Fruit fly (Drosophila melanogaster): ENCODE measurements around the gene Tom.
A peak's percentile ranks its signal among the peaks of the same experiment; 100 is the strongest.

The Tom gene

DNA sequence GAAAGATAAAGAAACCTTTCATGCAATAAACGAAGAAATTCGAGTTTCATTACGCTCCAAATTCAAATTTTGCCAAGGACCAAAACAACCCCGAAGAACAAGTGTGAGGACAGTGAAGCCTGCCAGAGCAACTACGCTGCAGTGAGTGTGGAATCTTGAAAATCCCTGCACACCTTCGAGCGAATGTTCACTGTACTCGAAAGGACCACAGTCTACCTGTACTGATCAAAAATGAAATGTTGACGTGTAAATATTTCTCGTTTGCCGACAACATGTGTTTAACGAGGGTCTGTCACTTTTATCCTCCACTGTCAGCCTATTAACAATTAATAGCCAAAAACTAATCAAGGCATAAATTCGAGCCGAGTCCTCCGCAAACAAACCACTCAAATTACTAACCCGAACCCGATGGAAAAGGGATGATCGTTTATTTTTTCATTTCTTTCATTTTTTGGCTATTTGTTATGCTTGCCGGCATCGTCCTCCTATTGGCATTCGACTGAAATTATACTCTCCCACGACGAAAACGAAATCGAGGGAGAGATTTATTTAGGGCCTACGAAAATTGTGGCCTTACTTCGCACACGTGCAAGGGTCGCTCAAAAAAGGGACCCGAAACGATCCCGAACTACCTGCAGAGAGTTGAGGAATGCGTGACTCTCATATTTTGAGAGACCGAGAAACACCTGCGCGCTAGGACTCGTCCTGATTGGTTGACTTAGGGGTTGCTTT, 2.9 kb downstream of the Tom start:
- no peak for TF ChIP-seq CG9948 (tag; optimal IDR thresholded peaks at IDR 0.05)
- TF ChIP-seq CG8159 (tag; optimal IDR thresholded peaks at IDR 0.05), result peak; percentile 9

- TF ChIP-seq fd96Ca (GFP tag; IDR thresholded peaks at IDR 0.05) (no peak), CG32121 (GFP tag; IDR thresholded peaks at IDR 0.05) (no peak), gl (tag; optimal IDR thresholded peaks at IDR 0.05) (no peak), rn (GFP tag; IDR thresholded peaks at IDR 0.05) (no peak), CG10348 (GFP tag; IDR thresholded peaks at IDR 0.05) (no peak), CG12605 (GFP tag; IDR thresholded peaks at IDR 0.05) (no peak), D1 (tag; optimal IDR thresholded peaks at IDR 0.05) (no peak)
These were observed 3.6 kb downstream of the Tom start, which contains the start of gene Brd for dm6 chr3L:14972625-14973250. TSS of gene Brd (plus strand) at chr3L:14972667.

dm6 chr3L:14973251-14973625, 4.1 kb downstream of the Tom start:
- TF ChIP-seq Ets98B (GFP tag; IDR thresholded peaks at IDR 0.05), result no peak
- TF ChIP-seq CG12605 (GFP tag; IDR thresholded peaks at IDR 0.05), result no peak
- TF ChIP-seq gl (tag; optimal IDR thresholded peaks at IDR 0.05), result no peak
- TF ChIP-seq EcR (GFP tag; optimal IDR thresholded peaks at IDR 0.05), result peak; percentile 49

DNA sequence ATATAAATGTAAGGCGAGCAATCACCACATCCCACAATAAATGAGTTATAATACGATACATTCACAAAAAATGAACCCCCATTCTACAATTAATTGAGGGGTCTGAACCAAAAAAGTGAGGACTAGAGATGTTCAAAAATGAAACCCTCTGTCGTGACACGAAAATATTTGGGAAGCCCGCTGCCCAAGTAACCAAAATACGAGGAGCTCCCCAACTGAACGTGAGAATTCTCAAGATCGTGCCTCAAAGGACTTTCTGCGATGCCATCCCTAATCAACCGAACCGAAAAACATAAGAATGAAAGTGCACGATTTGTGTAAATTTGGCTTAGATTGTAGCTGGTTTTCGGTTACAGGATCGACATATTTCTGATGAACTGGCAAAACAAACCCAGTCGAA, 5.4 kb downstream of the Tom start, which contains the start of gene Ocho:
Gene Ocho (plus strand): TSS at position 336 of the 400 bp plus-strand sequence.
- no peak for TF ChIP-seq CG9948 (tag; optimal IDR thresholded peaks at IDR 0.05)

DNA sequence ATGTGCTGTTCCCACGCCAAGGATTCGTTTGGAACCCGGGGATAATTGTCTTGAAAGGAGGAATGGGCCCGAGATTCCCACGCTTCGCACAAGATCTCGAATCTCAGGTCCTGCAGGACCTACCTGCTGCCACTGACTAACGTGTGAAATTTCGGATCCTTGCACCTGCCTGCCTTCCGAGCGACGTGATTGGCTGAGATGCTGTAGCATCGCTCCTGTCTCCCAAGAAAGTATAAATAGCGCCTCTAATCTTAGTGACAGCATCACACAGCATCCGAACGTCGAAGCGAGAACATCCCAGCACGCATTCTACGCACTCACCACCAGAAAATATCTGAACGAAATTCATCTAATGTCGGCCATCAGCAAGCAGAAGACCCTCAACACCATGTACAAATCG, 5.8 kb downstream of the Tom start:
- TF ChIP-seq Snoo (tag; optimal IDR thresholded peaks at IDR 0.05) (no peak), EcR (GFP tag; optimal IDR thresholded peaks at IDR 0.05) (no peak), CG9948 (tag; optimal IDR thresholded peaks at IDR 0.05) (no peak), rn (GFP tag; IDR thresholded peaks at IDR 0.05) (no peak), gl (tag; optimal IDR thresholded peaks at IDR 0.05) (no peak), fd96Ca (GFP tag; IDR thresholded peaks at IDR 0.05) (no peak), CG15710 (tag; optimal IDR thresholded peaks at IDR 0.05) (no peak), CG10348 (GFP tag; IDR thresholded peaks at IDR 0.05) (no peak), CG4496 (GFP tag; IDR thresholded peaks at IDR 0.05) (no peak), CG8301 (tag; optimal IDR thresholded peaks at IDR 0.05) (no peak)

DNA sequence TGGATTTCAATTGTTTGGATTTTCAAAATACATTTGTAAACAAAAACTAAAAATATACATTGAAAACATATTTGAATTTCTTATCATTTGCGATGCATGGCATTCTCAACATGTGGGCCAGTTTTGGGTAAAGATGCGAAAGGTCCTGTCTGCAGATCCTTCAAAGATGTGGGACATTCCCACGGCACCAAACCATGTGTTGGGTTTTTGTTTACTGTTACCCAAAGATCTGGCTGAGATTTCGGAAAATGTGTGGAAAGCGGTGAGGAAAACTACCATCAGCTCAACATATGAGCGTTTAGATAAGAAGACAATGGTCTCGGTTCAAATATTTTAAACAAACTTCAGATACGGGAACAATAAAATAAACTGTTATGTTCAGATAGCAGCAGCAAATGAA, 6.9 kb downstream of the Tom start:
- TF ChIP-seq D1 (tag; optimal IDR thresholded peaks at IDR 0.05), result no peak
- TF ChIP-seq Pif1B (GFP tag; optimal IDR thresholded peaks at IDR 0.05), result no peak
- TF ChIP-seq CG34367 (tag; optimal IDR thresholded peaks at IDR 0.05), result no peak
- no peak for TF ChIP-seq Ets98B (GFP tag; IDR thresholded peaks at IDR 0.05)
- TF ChIP-seq EcR (GFP tag; optimal IDR thresholded peaks at IDR 0.05), result no peak
- no peak for TF ChIP-seq gl (tag; optimal IDR thresholded peaks at IDR 0.05)
- no peak for TF ChIP-seq rn (GFP tag; IDR thresholded peaks at IDR 0.05)
- no peak for TF ChIP-seq CG8159 (tag; optimal IDR thresholded peaks at IDR 0.05)
- TF ChIP-seq CG13204 (GFP tag; optimal IDR thresholded peaks at IDR 0.05), result no peak
- TF ChIP-seq fd96Ca (GFP tag; IDR thresholded peaks at IDR 0.05), result no peak
- no peak for TF ChIP-seq CG12605 (GFP tag; IDR thresholded peaks at IDR 0.05)
- TF ChIP-seq CG9948 (tag; optimal IDR thresholded peaks at IDR 0.05), result no peak
- no peak for TF ChIP-seq CG32121 (GFP tag; IDR thresholded peaks at IDR 0.05)
- TF ChIP-seq CG8301 (tag; optimal IDR thresholded peaks at IDR 0.05), result no peak
- TF ChIP-seq CG4496 (GFP tag; IDR thresholded peaks at IDR 0.05), result no peak
- TF ChIP-seq CG17806 (tag; optimal IDR thresholded peaks at IDR 0.05), result no peak

dm6 chr3L:14977536-14978495, 8.7 kb downstream of the Tom start:
- TF ChIP-seq CG9948 (tag; optimal IDR thresholded peaks at IDR 0.05), result peak; percentile 71
- TF ChIP-seq CG34367 (tag; optimal IDR thresholded peaks at IDR 0.05), result peak; percentile 21
- peak; percentile 21 for TF ChIP-seq Pif1A (GFP tag; optimal IDR thresholded peaks at IDR 0.05)
- TF ChIP-seq CG15710 (tag; optimal IDR thresholded peaks at IDR 0.05), result peak; percentile 73
- no peak for TF ChIP-seq gl (tag; optimal IDR thresholded peaks at IDR 0.05)
- no peak; the same call in 1 of the 2 replicates for TF ChIP-seq Ets98B (GFP tag; IDR thresholded peaks at IDR 0.05)
- peak; percentile 2 for TF ChIP-seq CG8301 (tag; optimal IDR thresholded peaks at IDR 0.05)
- TF ChIP-seq CG8159 (tag; optimal IDR thresholded peaks at IDR 0.05), result peak; percentile 77
- TF ChIP-seq CG17806 (tag; optimal IDR thresholded peaks at IDR 0.05), result peak; percentile 29
- peak; percentile 39; the same call in 1 of the 3 replicates for TF ChIP-seq CG4496 (GFP tag; IDR thresholded peaks at IDR 0.05)
- TF ChIP-seq CG32121 (GFP tag; IDR thresholded peaks at IDR 0.05), result no peak
- TF ChIP-seq Pif1B (GFP tag; optimal IDR thresholded peaks at IDR 0.05), result peak; percentile 27
- TF ChIP-seq CG13204 (GFP tag; optimal IDR thresholded peaks at IDR 0.05), result peak; percentile 15
- no peak for TF ChIP-seq CG12605 (GFP tag; IDR thresholded peaks at IDR 0.05)
- no peak for TF ChIP-seq D1 (tag; optimal IDR thresholded peaks at IDR 0.05)
- TF ChIP-seq CG14655 (GFP tag; optimal IDR thresholded peaks at IDR 0.05), result peak; percentile 63
- TF ChIP-seq fd96Ca (GFP tag; IDR thresholded peaks at IDR 0.05), result no peak
- TF ChIP-seq rn (GFP tag; IDR thresholded peaks at IDR 0.05), result no peak
- no peak for TF ChIP-seq CG10348 (GFP tag; IDR thresholded peaks at IDR 0.05)
- peak; percentile 87 for TF ChIP-seq EcR (GFP tag; optimal IDR thresholded peaks at IDR 0.05)
- TF ChIP-seq Snoo (tag; optimal IDR thresholded peaks at IDR 0.05), result peak; percentile 64
